Worm (Caenorhabditis elegans) whole organism, L4/young adult: ENCODE measurements around the gene T02G5.14.

ENCODE experiments used
- W03F9.2 ChIP-seq: fragments of 150-350 bp; optimal IDR thresholded peaks from 2 replicates; lab custom pipeline; 2014; ENCODE audit warnings: missing biosample characterization, missing genetic modification characterization
- him-1 ChIP-seq: sonication (generic microtip); optimal IDR thresholded peaks from 2 replicates; lab custom pipeline; 2016; ENCODE audit warnings: missing genotype, missing genetic modification reagents, missing genetic modification characterization, missing compliant biosample characterization

- TF ChIP-seq him-1 (tag; lab: Kevin White, UChicago) (no peak), W03F9.2 (no peak)
Observed at ce11 chrII:7060791-7061190, 23.3 kb upstream of the T02G5.14 start.
